Worm (Caenorhabditis elegans): ENCODE data around the gene ragc-1.

ragc-1 gene

DNA sequence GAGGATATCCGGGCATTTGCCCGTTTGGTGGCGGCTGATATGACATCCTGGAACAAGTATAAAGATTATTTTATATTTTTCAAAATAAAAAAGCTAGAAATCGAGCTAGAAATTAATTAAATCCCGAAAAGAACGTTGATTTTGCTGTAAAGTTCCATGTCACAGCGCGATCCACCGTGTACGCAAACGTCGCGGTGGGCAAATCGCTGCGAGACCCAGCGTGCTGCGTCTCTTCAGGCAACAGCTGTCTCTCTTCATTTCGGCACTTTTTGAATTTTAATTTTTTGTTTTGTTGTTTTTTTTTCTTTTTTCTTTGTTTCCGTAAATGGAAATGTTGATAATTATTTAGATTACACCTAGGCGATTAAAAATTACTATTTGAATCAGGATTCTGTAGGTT is 38.6 kb downstream of the ragc-1 start, which contains the start of gene sec-24.1:
sec-24.1 (minus strand) TSS at position 49 of the 400 bp plus-strand sequence.
- TF ChIP-seq flt-1 (GFP tag; IDR thresholded peaks at IDR 0.05) (no peak), F13C5.2 (tag; optimal IDR thresholded peaks at IDR 0.05) (peak; percentile 47), pes-1 (GFP tag; IDR thresholded peaks at IDR 0.05) (0 out of 2 replicates have a peak, but pooled peaks have one; percentile 44)

DNA sequence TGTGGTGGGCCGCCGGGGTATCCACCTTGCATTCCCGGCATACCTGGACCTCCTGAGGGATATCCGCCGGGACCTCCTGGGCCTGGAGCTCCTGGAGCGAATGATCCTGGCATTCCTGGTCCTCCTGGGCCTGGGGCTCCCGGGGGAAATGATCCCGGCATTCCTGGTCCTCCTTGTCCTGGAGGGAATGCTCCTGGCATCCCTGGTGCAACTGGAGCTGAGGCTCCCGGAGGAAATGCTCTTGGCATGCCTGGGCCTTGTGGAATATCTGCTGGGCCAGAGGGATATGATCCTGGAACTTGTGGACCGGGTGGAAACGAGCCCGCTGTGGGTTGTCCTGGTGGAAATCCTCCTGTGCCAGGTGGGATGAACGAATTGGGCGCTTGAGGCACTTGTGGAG is 39.7 kb downstream of the ragc-1 start:
- TF ChIP-seq hnd-1 (tag; optimal IDR thresholded peaks at IDR 0.05) (no peak), aly-1 (tag; optimal IDR thresholded peaks at IDR 0.05) (peak; percentile 33)

DNA sequence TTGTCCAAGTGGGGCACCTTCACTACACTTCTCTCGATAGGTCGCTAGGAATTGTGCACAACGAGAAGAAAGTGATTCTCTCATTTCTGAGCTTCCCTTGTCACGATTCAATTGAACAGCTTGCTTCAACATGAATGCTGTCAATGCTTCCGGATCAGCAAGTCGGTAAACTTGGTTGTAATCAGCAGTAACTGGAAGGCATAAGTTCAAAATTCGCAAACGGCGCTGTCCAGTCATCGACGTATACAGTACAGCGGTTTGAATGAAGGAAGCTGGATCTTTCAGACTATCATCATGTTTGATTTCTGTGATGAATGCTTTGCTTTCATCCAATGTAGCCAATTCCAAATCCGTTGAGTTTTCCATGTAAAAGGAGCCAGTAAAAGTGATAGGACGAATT is 41.6 kb downstream of the ragc-1 start:
- no peak for TF ChIP-seq hmg-4 (GFP tag; optimal IDR thresholded peaks at IDR 0.05)
- no peak for TF ChIP-seq B0310.2 (tag; optimal IDR thresholded peaks at IDR 0.05)
- no peak for TF ChIP-seq hnd-1 (tag; optimal IDR thresholded peaks at IDR 0.05)
- no peak for TF ChIP-seq hmbx-1 (tag; optimal IDR thresholded peaks at IDR 0.05)
- TF ChIP-seq pes-1 (GFP tag; IDR thresholded peaks at IDR 0.05): no peak

DNA sequence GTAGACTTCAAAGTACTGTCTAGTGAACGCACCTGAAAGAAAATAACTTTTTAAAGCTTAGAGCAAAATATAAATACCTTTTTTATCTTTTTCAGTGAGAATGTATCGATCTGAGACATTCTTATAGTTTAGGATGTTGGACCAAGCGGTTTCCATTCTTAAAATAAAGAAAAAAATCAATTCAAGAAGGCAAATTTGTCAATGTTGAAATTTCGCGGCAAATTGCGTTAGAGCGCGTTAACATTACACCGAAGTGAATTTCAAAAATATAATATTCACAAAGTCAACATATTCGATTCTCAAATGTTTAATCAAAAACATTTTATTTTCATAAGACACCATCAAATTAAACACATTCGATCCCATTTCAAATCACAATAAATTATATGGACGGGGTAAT is 43.1 kb downstream of the ragc-1 start, which contains the start of gene F12F6.7:
F12F6.7 (minus strand) TSS at position 157 of the 400 bp plus-strand sequence.
- no peak for TF ChIP-seq tbx-37 (GFP tag; conservative IDR thresholded peaks at IDR 0.05)
- no peak for TF ChIP-seq hmbx-1 (tag; optimal IDR thresholded peaks at IDR 0.05)
- no peak for TF ChIP-seq ama-1 (optimal IDR thresholded peaks at IDR 0.05)
- no peak for TF ChIP-seq F13C5.2 (tag; optimal IDR thresholded peaks at IDR 0.05)
- TF ChIP-seq pes-1 (GFP tag; IDR thresholded peaks at IDR 0.05): no peak
